Worm (Caenorhabditis elegans) whole organism, L4 larva: ENCODE results near the gene F23G4.1.

Source experiments
- F44E2.7 ChIP-seq: fragments of 200-800 bp; sonication (Bioruptor generic); IDR thresholded peaks from 2 replicates; pipeline ENCODE4 v2.1.2; 2022; ENCODE audit warnings: missing genetic modification characterization, missing compliant biosample characterization
- T20F7.1 ChIP-seq: fragments of 200-800 bp; sonication (Bioruptor generic); optimal IDR thresholded peaks from 2 replicates; lab custom pipeline; 2018; ENCODE audit warnings: mild to moderate bottlenecking, missing genetic modification characterization, missing compliant biosample characterization
- Y105C5A.15 ChIP-seq: fragments of 200-800 bp; sonication (Bioruptor generic); IDR thresholded peaks from 2 replicates; pipeline ENCODE4 v1.3.6; 2022; ENCODE audit warnings: missing genetic modification characterization, missing compliant biosample characterization
- ZK337.2 ChIP-seq: fragments of 200-800 bp; sonication (Bioruptor generic); IDR thresholded peaks from 2 replicates; pipeline ENCODE4 v1.3.6; 2022; ENCODE audit warnings: missing genetic modification reagents, missing genetic modification characterization, missing compliant biosample characterization
- aha-1 ChIP-seq: fragments of 150-350 bp; peaks from one replicate; lab custom pipeline; 2014; ENCODE audit warnings: missing biosample characterization, missing genetic modification characterization
- aly-2 ChIP-seq: sonication (generic microtip); optimal IDR thresholded peaks from 2 replicates; lab custom pipeline; 2018; ENCODE audit warnings: missing biosample characterization, missing genetic modification characterization
- ama-1 ChIP-seq: fragments of 150-350 bp; optimal IDR thresholded peaks from 2 replicates; lab custom pipeline; 2014; ENCODE audit warnings: inconsistent platforms, mixed read lengths
- ceh-62 ChIP-seq: sonication (generic microtip); optimal IDR thresholded peaks from 2 replicates; lab custom pipeline; 2017; ENCODE audit warnings: missing biosample characterization, missing genetic modification characterization
- daf-16 ChIP-seq, 3 experiments: sonication (generic microtip); optimal IDR thresholded peaks; 2 replicates each; lab custom pipeline; 2016 to 2017; ENCODE audit warnings: missing genetic modification characterization in 3 of 3, missing genetic modification reagents in 3 of 3, mild to moderate bottlenecking in 2 of 3, missing compliant biosample characterization in 2 of 3, missing biosample characterization in 1 of 3, moderate library complexity in 1 of 3
- dmd-6 ChIP-seq: fragments of 200-800 bp; sonication (Bioruptor generic); IDR thresholded peaks from 2 replicates; pipeline ENCODE4 v1.3.6; 2022; ENCODE audit warnings: missing genetic modification reagents, missing genetic modification characterization, missing compliant biosample characterization
- dve-1 ChIP-seq: sonication (generic microtip); optimal IDR thresholded peaks from 2 replicates; lab custom pipeline; 2017; ENCODE audit warnings: antibody characterized with exemption, mild to moderate bottlenecking, missing genetic modification characterization, missing compliant biosample characterization; ENCODE audit not compliant: insufficient read depth
- egl-27 ChIP-seq: sonication (generic microtip); optimal IDR thresholded peaks from 3 replicates; lab custom pipeline; 2017; ENCODE audit warnings: missing biosample characterization, missing genetic modification reagents, missing genetic modification characterization
- fos-1 ChIP-seq: fragments of 150-350 bp; optimal IDR thresholded peaks from 2 replicates; lab custom pipeline; 2014; ENCODE audit warnings: missing biosample characterization, missing genetic modification characterization
- gei-8 ChIP-seq: fragments of 200-800 bp; sonication (Bioruptor generic); optimal IDR thresholded peaks from 2 replicates; lab custom pipeline; 2018; ENCODE audit warnings: mild to moderate bottlenecking, missing genetic modification characterization, missing compliant biosample characterization
- hif-1 ChIP-seq, 2 experiments: sonication (generic microtip); optimal IDR thresholded peaks; 2 replicates each; lab custom pipeline; 2016 to 2017; ENCODE audit warnings: missing compliant biosample characterization in 2 of 2, missing genetic modification characterization in 2 of 2, missing genetic modification reagents in 2 of 2, missing genotype in 2 of 2, mild to moderate bottlenecking in 1 of 2
- hlh-11 ChIP-seq: fragments of 200-800 bp; sonication (Bioruptor generic); optimal IDR thresholded peaks from 2 replicates; lab custom pipeline; 2018; ENCODE audit warnings: mild to moderate bottlenecking, missing genetic modification characterization, missing compliant biosample characterization
- hlh-30 ChIP-seq: sonication (generic microtip); optimal IDR thresholded peaks from 2 replicates; lab custom pipeline; 2017; ENCODE audit warnings: antibody characterized with exemption, mild to moderate bottlenecking, missing genetic modification characterization, missing compliant biosample characterization; ENCODE audit not compliant: insufficient read depth
- hmg-1.1 ChIP-seq: fragments of 200-800 bp; sonication (Bioruptor generic); IDR thresholded peaks from 2 replicates; pipeline ENCODE4 v1.3.6; 2022; ENCODE audit warnings: missing genetic modification reagents, missing genetic modification characterization, missing compliant biosample characterization
- lin-1 ChIP-seq: fragments of 200-800 bp; sonication (Bioruptor generic); IDR thresholded peaks from 2 replicates; pipeline ENCODE4 v1.3.6; 2022; ENCODE audit warnings: missing genetic modification reagents, missing genetic modification characterization, missing compliant biosample characterization
- lin-29 ChIP-seq: fragments of 200-800 bp; sonication (Bioruptor generic); IDR thresholded peaks from 2 replicates; pipeline ENCODE4 v1.3.6; 2022; ENCODE audit warnings: missing genetic modification reagents, missing genetic modification characterization, missing compliant biosample characterization
- lsy-2 ChIP-seq, 2 experiments: fragments of 150-350 bp in 1 of 2; sonication (generic microtip) in 1 of 2; optimal IDR thresholded peaks; 2 replicates each; lab custom pipeline; 2014 to 2017; ENCODE audit warnings: missing biosample characterization in 2 of 2, missing genetic modification characterization in 2 of 2
- mdl-1 ChIP-seq, 2 experiments: fragments of 150-350 bp in 1 of 2; sonication (generic microtip) in 1 of 2; optimal IDR thresholded peaks; 2 replicates each; lab custom pipeline; 2014 to 2017; ENCODE audit warnings: missing biosample characterization in 2 of 2, missing genetic modification characterization in 2 of 2
- mdt-29 ChIP-seq: fragments of 200-800 bp; sonication (Bioruptor generic); IDR thresholded peaks from 2 replicates; pipeline ENCODE4 v1.3.6; 2022; ENCODE audit warnings: missing genetic modification reagents, missing genetic modification characterization, missing compliant biosample characterization
- mep-1 ChIP-seq: fragments of 150-350 bp; sonication (generic microtip); optimal IDR thresholded peaks from 3 replicates; lab custom pipeline; 2014; ENCODE audit warnings: missing biosample characterization, missing genetic modification characterization
- mxl-3 ChIP-seq: fragments of 200-800 bp; sonication (Bioruptor generic); optimal IDR thresholded peaks from 2 replicates; lab custom pipeline; 2018; ENCODE audit warnings: mild to moderate bottlenecking, missing genetic modification characterization, missing compliant biosample characterization
- nhr-102 ChIP-seq: sonication (generic microtip); optimal IDR thresholded peaks from 2 replicates; lab custom pipeline; 2016; ENCODE audit warnings: mild to moderate bottlenecking, missing genetic modification characterization, moderate library complexity, missing compliant biosample characterization
- nhr-237 ChIP-seq: sonication (generic microtip); optimal IDR thresholded peaks from 2 replicates; lab custom pipeline; 2017; ENCODE audit warnings: missing biosample characterization, missing genetic modification characterization
- nhr-28 ChIP-seq: fragments of 150-350 bp; optimal IDR thresholded peaks from 2 replicates; lab custom pipeline; 2014; ENCODE audit warnings: missing biosample characterization, missing genetic modification characterization
- nhr-42 ChIP-seq: fragments of 200-800 bp; sonication (Bioruptor generic); IDR thresholded peaks from 2 replicates; pipeline ENCODE4 v1.3.6; 2022; ENCODE audit warnings: missing genetic modification characterization, missing compliant biosample characterization
- nhr-48 ChIP-seq: sonication (generic microtip); optimal IDR thresholded peaks from 2 replicates; lab custom pipeline; 2016; ENCODE audit warnings: mild to moderate bottlenecking, missing genetic modification characterization, missing compliant biosample characterization
- nhr-77 ChIP-seq: fragments of 150-350 bp; optimal IDR thresholded peaks from 2 replicates; lab custom pipeline; 2014; ENCODE audit warnings: missing biosample characterization, missing genetic modification characterization
- pqm-1 ChIP-seq: sonication (generic microtip); optimal IDR thresholded peaks from 2 replicates; lab custom pipeline; 2017; ENCODE audit warnings: missing biosample characterization, missing genetic modification characterization
- saeg-2 ChIP-seq: fragments of 200-800 bp; sonication (Bioruptor generic); IDR thresholded peaks from 2 replicates; pipeline ENCODE4 v1.3.6; 2022; ENCODE audit warnings: missing genetic modification reagents, missing genetic modification characterization, missing compliant biosample characterization
- sdz-12 ChIP-seq: fragments of 200-800 bp; sonication (Bioruptor generic); optimal IDR thresholded peaks from 2 replicates; lab custom pipeline; 2018; ENCODE audit warnings: mild to moderate bottlenecking, missing genetic modification characterization, missing compliant biosample characterization
- skn-1 ChIP-seq: fragments of 150-350 bp; optimal IDR thresholded peaks from 2 replicates; lab custom pipeline; 2014; ENCODE audit warnings: missing biosample characterization, missing genetic modification characterization
- tra-1 ChIP-seq: fragments of 200-800 bp; sonication (Bioruptor generic); IDR thresholded peaks from 2 replicates; pipeline ENCODE4 v1.3.6; 2022; ENCODE audit warnings: missing genetic modification reagents, missing genetic modification characterization, missing compliant biosample characterization
- zip-11 ChIP-seq: fragments of 200-800 bp; sonication (Bioruptor generic); IDR thresholded peaks from 2 replicates; pipeline ENCODE4 v1.3.6; 2022; ENCODE audit warnings: missing genetic modification characterization, missing compliant biosample characterization
- ztf-7 ChIP-seq: fragments of 150-350 bp; optimal IDR thresholded peaks from 2 replicates; lab custom pipeline; 2014; ENCODE audit warnings: missing biosample characterization, missing genetic modification characterization

Gene F23G4.1

DNA sequence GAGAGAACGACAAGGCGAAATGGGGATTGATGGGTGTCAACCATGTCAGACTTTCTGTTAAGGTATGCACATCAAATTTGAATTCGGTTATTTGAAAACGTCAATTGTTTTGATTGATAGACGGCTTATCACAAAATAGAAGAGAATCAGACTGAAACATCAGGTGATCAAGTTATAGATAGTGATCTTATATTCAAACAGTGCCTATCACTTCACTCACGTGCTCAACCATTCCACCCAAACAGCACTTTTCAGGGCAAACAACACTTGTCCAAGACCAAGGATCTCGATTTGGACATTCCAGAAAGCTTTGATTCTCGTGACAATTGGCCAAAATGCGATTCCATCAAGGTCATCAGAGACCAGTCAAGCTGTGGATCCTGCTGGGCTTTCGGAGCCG is 4.6 kb upstream of the F23G4.1 start (continued):
- TF ChIP-seq daf-16 (GFP tag; optimal IDR thresholded peaks at IDR 0.05; lab: Kevin White, UChicago) (no peak), daf-16 (tag; optimal IDR thresholded peaks at IDR 0.05; lab: Kevin White, UChicago) (peak; percentile 44), Y105C5A.15 (GFP tag; lab: Robert Waterston, UW) (no peak), sdz-12 (GFP tag; lab: Kevin White, UChicago) (no peak), hmg-1.1 (GFP tag; lab: Robert Waterston, UW) (no peak), ceh-62 (no peak), nhr-42 (no peak), hlh-11 (tag; lab: Kevin White, UChicago) (peak; percentile 56), aha-1 (no peak), dmd-6 (GFP tag; lab: Robert Waterston, UW) (peak; percentile 73), mdt-29 (GFP tag; lab: Robert Waterston, UW) (peak; percentile 78), zip-11 (no peak), lin-29 (GFP tag; lab: Robert Waterston, UW) (no peak), saeg-2 (peak; percentile 47; the same call in 1 of the 2 replicates), fos-1 (tag; lab: Kevin White, UChicago) (no peak), F44E2.7 (no peak), hif-1 (tag; optimal IDR thresholded peaks at IDR 0.05; lab: Kevin White, UChicago) (no peak), skn-1 (tag; lab: Kevin White, UChicago) (no peak), nhr-237 (tag; lab: Kevin White, UChicago) (no peak)

DNA sequence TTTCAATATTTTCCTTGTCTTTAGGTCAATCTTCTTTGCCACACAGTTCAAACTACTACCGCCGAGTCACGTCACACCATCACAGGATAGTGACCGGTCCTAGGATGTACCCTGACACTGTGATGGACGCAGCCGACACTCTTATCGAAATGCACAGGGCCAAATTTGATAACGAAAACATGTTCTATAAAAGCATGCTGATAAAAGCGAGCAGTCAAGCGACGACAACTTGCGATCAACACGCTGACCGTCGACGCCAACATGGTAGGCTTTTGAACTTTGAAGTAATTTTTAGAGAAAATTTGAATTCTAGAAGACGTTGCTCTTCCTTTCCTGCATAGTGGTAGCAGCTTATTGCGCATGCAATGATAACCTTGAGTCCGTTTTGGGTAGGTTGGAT is 4.0 kb upstream of the F23G4.1 start, which contains the start of gene cpr-6:
Gene cpr-6 (plus strand): TSS at position 217 of the 400 bp plus-strand sequence.
- TF ChIP-seq mdt-29 (GFP tag; lab: Robert Waterston, UW): peak; percentile 55; the same call in 1 of the 2 replicates
- TF ChIP-seq daf-16 (GFP tag; optimal IDR thresholded peaks at IDR 0.05; lab: Kevin White, UChicago): peak in 1 of 2 experiments; percentile 14
- TF ChIP-seq daf-16 (tag; optimal IDR thresholded peaks at IDR 0.05; lab: Kevin White, UChicago): peak; percentile 93
- TF ChIP-seq dve-1 (tag; lab: Kevin White, UChicago): peak; percentile 65
- TF ChIP-seq mxl-3 (GFP tag; lab: Kevin White, UChicago): peak; percentile 25
- peak; percentile 54 for TF ChIP-seq hlh-30
- no peak for TF ChIP-seq ZK337.2
- TF ChIP-seq T20F7.1: no peak
- 0 out of 2 replicates have a peak, but pooled peaks have one; percentile 11 for TF ChIP-seq lin-1
- peak; percentile 78 for TF ChIP-seq dmd-6 (GFP tag; lab: Robert Waterston, UW)
- TF ChIP-seq mep-1 (tag; lab: Kevin White, UChicago): no peak
- TF ChIP-seq pqm-1 (tag; lab: Kevin White, UChicago): peak; percentile 67
- peak in 1 of 2 experiments; percentile 23 for TF ChIP-seq mdl-1 (tag; optimal IDR thresholded peaks at IDR 0.05; lab: Kevin White, UChicago)
- peak; percentile 42 for TF ChIP-seq ama-1 (lab: Kevin White, UChicago)
- TF ChIP-seq aly-2 (tag; lab: Kevin White, UChicago): no peak
- peak; percentile 79 for TF ChIP-seq hlh-11 (tag; lab: Kevin White, UChicago)
- TF ChIP-seq lsy-2 (tag; optimal IDR thresholded peaks at IDR 0.05; lab: Kevin White, UChicago): no peak
- TF ChIP-seq egl-27 (tag; lab: Kevin White, UChicago): no peak
- TF ChIP-seq nhr-102 (tag; lab: Kevin White, UChicago): peak; percentile 53
- no peak for TF ChIP-seq ztf-7 (tag; lab: Kevin White, UChicago)
- TF ChIP-seq nhr-48 (tag; lab: Kevin White, UChicago): peak; percentile 30
- TF ChIP-seq tra-1 (GFP tag; lab: Robert Waterston, UW): peak; percentile 52; the same call in 1 of the 2 replicates
- peak; percentile 51 for TF ChIP-seq nhr-77 (tag; lab: Kevin White, UChicago)
- TF ChIP-seq nhr-28: peak; percentile 66
- TF ChIP-seq nhr-42: 0 out of 2 replicates have a peak, but pooled peaks have one; percentile 23
- TF ChIP-seq gei-8 (GFP tag; lab: Kevin White, UChicago): no peak

DNA sequence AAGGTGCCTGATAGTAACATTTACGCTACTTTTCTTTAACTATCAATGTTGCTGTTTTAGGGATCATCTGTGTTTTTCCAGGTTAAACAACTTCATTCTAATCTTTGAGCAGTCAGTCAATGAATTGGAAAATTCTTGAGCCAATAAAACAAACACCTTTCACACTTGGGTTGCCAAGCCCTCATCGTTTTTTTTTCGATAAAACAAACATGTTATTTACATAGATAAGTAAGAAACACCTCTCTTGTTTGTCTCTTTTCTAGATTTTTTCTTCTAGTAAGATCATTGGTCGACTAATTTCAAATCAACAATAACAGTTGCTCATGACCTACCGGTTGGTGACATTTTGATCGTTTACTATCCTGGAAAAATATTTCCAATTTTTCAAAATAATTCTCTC is 1.0 kb downstream of the F23G4.1 start:
- no peak for TF ChIP-seq fos-1 (tag; lab: Kevin White, UChicago)
- peak in 1 of 2 experiments; percentile 84 for TF ChIP-seq daf-16 (GFP tag; optimal IDR thresholded peaks at IDR 0.05; lab: Kevin White, UChicago)
- peak; percentile 79 for TF ChIP-seq daf-16 (tag; optimal IDR thresholded peaks at IDR 0.05; lab: Kevin White, UChicago)
